Worm (Caenorhabditis elegans) whole organism, young adult: ENCODE data around the gene ugt-6.

Experiments
- B0019.2 ChIP-seq: fragments of 200-800 bp; sonication (Bioruptor generic); conservative IDR thresholded peaks from 2 replicates; pipeline ENCODE4 v1.3.6; 2022; ENCODE audit warnings: missing genetic modification reagents, missing genetic modification characterization, missing compliant biosample characterization
- D2030.7 ChIP-seq: fragments of 200-800 bp; sonication (Bioruptor generic); IDR thresholded peaks from 2 replicates; pipeline ENCODE4 v1.3.6; 2022; ENCODE audit warnings: missing genetic modification reagents, missing genetic modification characterization, missing compliant biosample characterization
- F10E7.11 ChIP-seq: sonication (generic microtip); optimal IDR thresholded peaks from 2 replicates; lab custom pipeline; 2017; ENCODE audit warnings: mild to moderate bottlenecking, missing genetic modification characterization, moderate library complexity, missing compliant biosample characterization
- F33H1.4 ChIP-seq: fragments of 200-800 bp; sonication (Bioruptor generic); IDR thresholded peaks from 2 replicates; pipeline ENCODE4 v1.3.6; 2022; ENCODE audit warnings: missing genetic modification reagents, missing genetic modification characterization, missing compliant biosample characterization
- F52B5.7 ChIP-seq: sonication (generic microtip); optimal IDR thresholded peaks from 2 replicates; lab custom pipeline; 2016; ENCODE audit warnings: mild to moderate bottlenecking, missing genetic modification characterization, missing compliant biosample characterization
- F55B11.4 ChIP-seq: sonication (generic microtip); optimal IDR thresholded peaks from 2 replicates; lab custom pipeline; 2016; ENCODE audit warnings: missing compliant biosample characterization, missing genetic modification characterization, borderline replicate concordance; ENCODE audit not compliant: insufficient read depth
- F57A8.1 ChIP-seq: fragments of 200-800 bp; sonication (Bioruptor generic); optimal IDR thresholded peaks from 2 replicates; lab custom pipeline; 2018; ENCODE audit warnings: mild to moderate bottlenecking, missing genetic modification characterization, moderate library complexity, missing compliant biosample characterization
- K11D2.4 ChIP-seq: fragments of 200-800 bp; sonication (Bioruptor generic); IDR thresholded peaks from 2 replicates; pipeline ENCODE4 v1.3.6; 2022; ENCODE audit warnings: missing genetic modification reagents, missing genetic modification characterization, missing compliant biosample characterization
- K12H6.12 ChIP-seq: fragments of 200-800 bp; sonication (Bioruptor generic); optimal IDR thresholded peaks from 2 replicates; lab custom pipeline; 2018; ENCODE audit warnings: mild to moderate bottlenecking, missing genetic modification characterization, missing compliant biosample characterization
- T07F8.4 ChIP-seq: sonication (generic microtip); optimal IDR thresholded peaks from 2 replicates; lab custom pipeline; 2016; ENCODE audit warnings: mild to moderate bottlenecking, missing genetic modification characterization, moderate library complexity, missing compliant biosample characterization
- Y53F4B.3 ChIP-seq: fragments of 200-800 bp; sonication (Bioruptor generic); IDR thresholded peaks from 2 replicates; pipeline ENCODE4 v1.3.6; 2022; ENCODE audit warnings: missing genetic modification reagents, missing genetic modification characterization, missing compliant biosample characterization
- Y53G8AR.9 ChIP-seq: fragments of 200-800 bp; sonication (Bioruptor generic); conservative IDR thresholded peaks from 2 replicates; pipeline ENCODE4 v1.3.6; 2022; ENCODE audit warnings: missing genetic modification reagents, missing genetic modification characterization, missing compliant biosample characterization
- Y67H2A.10 ChIP-seq: fragments of 200-800 bp; sonication (Bioruptor generic); conservative IDR thresholded peaks from 2 replicates; pipeline ENCODE4 v1.3.6; 2022; ENCODE audit warnings: missing genetic modification reagents, missing genetic modification characterization, missing compliant biosample characterization
- ZK185.1 ChIP-seq: sonication (generic microtip); optimal IDR thresholded peaks from 2 replicates; lab custom pipeline; 2016; ENCODE audit warnings: mild to moderate bottlenecking, missing genetic modification characterization, missing compliant biosample characterization; ENCODE audit not compliant: poor library complexity, severe bottlenecking
- ama-1 ChIP-seq, 3 experiments: fragments of 150-350 bp in 1 of 3; sonication (generic microtip) in 2 of 3; optimal IDR thresholded peaks; 2 replicates each; lab custom pipeline; 2014 to 2018; ENCODE audit warnings: missing biosample characterization in 2 of 3, missing genetic modification characterization in 2 of 3, missing genetic modification reagents in 2 of 3
- atf-7 ChIP-seq: sonication (generic microtip); optimal IDR thresholded peaks from 2 replicates; lab custom pipeline; 2017; ENCODE audit warnings: mild to moderate bottlenecking, missing genetic modification characterization, missing compliant biosample characterization
- attf-3 ChIP-seq: fragments of 200-800 bp; sonication (Bioruptor generic); conservative IDR thresholded peaks from 2 replicates; pipeline ENCODE4 v1.3.6; 2022; ENCODE audit warnings: missing genetic modification reagents, missing genetic modification characterization, missing compliant biosample characterization
- bed-2 ChIP-seq: fragments of 200-800 bp; sonication (Bioruptor generic); IDR thresholded peaks from 2 replicates; pipeline ENCODE4 v1.3.6; 2022; ENCODE audit warnings: missing genetic modification reagents, missing genetic modification characterization, missing compliant biosample characterization
- cebp-1 ChIP-seq, 2 experiments: fragments of 200-800 bp in 1 of 2; sonication (Bioruptor generic) in 1 of 2; sonication (generic microtip) in 1 of 2; IDR thresholded peaks in 1 of 2; optimal IDR thresholded peaks in 1 of 2; 2 replicates each; pipeline versions ENCODE4 v1.3.6 to Lab custom; 2017 to 2022; ENCODE audit warnings: missing compliant biosample characterization in 2 of 2, missing genetic modification characterization in 2 of 2, mild to moderate bottlenecking in 1 of 2, missing genetic modification reagents in 1 of 2, moderate library complexity in 1 of 2
- ceh-27 ChIP-seq: fragments of 200-800 bp; sonication (Bioruptor generic); optimal IDR thresholded peaks from 2 replicates; lab custom pipeline; 2018; ENCODE audit warnings: mild to moderate bottlenecking, missing genetic modification characterization, moderate library complexity, missing compliant biosample characterization
- egl-44 ChIP-seq: fragments of 200-800 bp; sonication (Bioruptor generic); IDR thresholded peaks from 2 replicates; pipeline ENCODE4 v1.3.6; 2022; ENCODE audit warnings: missing genetic modification reagents, missing genetic modification characterization, missing compliant biosample characterization
- egrh-3 ChIP-seq: fragments of 200-800 bp; sonication (Bioruptor generic); IDR thresholded peaks from 2 replicates; pipeline ENCODE4 v1.3.6; 2022; ENCODE audit warnings: missing genetic modification reagents, missing genetic modification characterization, missing compliant biosample characterization
- ets-4 ChIP-seq: fragments of 200-800 bp; sonication (Bioruptor generic); optimal IDR thresholded peaks from 2 replicates; lab custom pipeline; 2018; ENCODE audit warnings: mild to moderate bottlenecking, missing genetic modification characterization, missing compliant biosample characterization
- him-1 ChIP-seq: sonication (generic microtip); optimal IDR thresholded peaks from 2 replicates; lab custom pipeline; 2016; ENCODE audit warnings: missing genotype, missing genetic modification reagents, missing genetic modification characterization, missing compliant biosample characterization
- hlh-26 ChIP-seq: fragments of 200-800 bp; sonication (Bioruptor generic); conservative IDR thresholded peaks from 2 replicates; pipeline ENCODE4 v1.3.6; 2022; ENCODE audit warnings: missing genetic modification reagents, missing genetic modification characterization, missing compliant biosample characterization
- hmg-1.2 ChIP-seq: fragments of 200-800 bp; sonication (Bioruptor generic); IDR thresholded peaks from 2 replicates; pipeline ENCODE4 v1.3.6; 2022; ENCODE audit warnings: missing genetic modification reagents, missing genetic modification characterization, missing compliant biosample characterization
- hrde-1 ChIP-seq: sonication (generic microtip); optimal IDR thresholded peaks from 2 replicates; lab custom pipeline; 2016; ENCODE audit warnings: missing genetic modification characterization, mild to moderate bottlenecking, missing compliant biosample characterization, moderate library complexity, missing genotype, missing genetic modification reagents, borderline replicate concordance
- lag-1 ChIP-seq: fragments of 200-800 bp; sonication (Bioruptor generic); IDR thresholded peaks from 2 replicates; pipeline ENCODE4 v1.3.6; 2022; ENCODE audit warnings: missing genetic modification reagents, missing genetic modification characterization, missing compliant biosample characterization
- let-526 ChIP-seq: fragments of 200-800 bp; sonication (Bioruptor generic); IDR thresholded peaks from 2 replicates; pipeline ENCODE4 v1.3.6; 2022; ENCODE audit warnings: missing genetic modification reagents, missing genetic modification characterization, missing compliant biosample characterization
- let-607 ChIP-seq, 2 experiments: fragments of 200-800 bp in 1 of 2; sonication (Bioruptor generic) in 1 of 2; sonication (generic microtip) in 1 of 2; optimal IDR thresholded peaks; 2 replicates each; lab custom pipeline; 2016 to 2018; ENCODE audit warnings: mild to moderate bottlenecking in 2 of 2, missing compliant biosample characterization in 2 of 2, missing genetic modification characterization in 2 of 2, moderate library complexity in 2 of 2, missing genotype in 1 of 2
- lin-35 ChIP-seq, 3 experiments: fragments of 150-350 bp in 2 of 3; sonication (generic microtip) in 1 of 3; optimal IDR thresholded peaks; 2 replicates each; lab custom pipeline; 2014 to 2018; ENCODE audit warnings: missing biosample characterization in 3 of 3, missing genetic modification characterization in 3 of 3, missing genetic modification reagents in 3 of 3
- lin-40 ChIP-seq: sonication (generic microtip); optimal IDR thresholded peaks from 2 replicates; lab custom pipeline; 2016; ENCODE audit warnings: missing genetic modification characterization, mild to moderate bottlenecking, missing compliant biosample characterization, missing genotype, missing genetic modification reagents
- lin-54 ChIP-seq: fragments of 200-800 bp; sonication (Bioruptor generic); optimal IDR thresholded peaks from 2 replicates; lab custom pipeline; 2018; ENCODE audit warnings: mild to moderate bottlenecking, missing genetic modification characterization, missing compliant biosample characterization
- lsl-1 ChIP-seq: fragments of 200-800 bp; sonication (Bioruptor generic); optimal IDR thresholded peaks from 2 replicates; lab custom pipeline; 2018; ENCODE audit warnings: mild to moderate bottlenecking, missing genetic modification characterization, moderate library complexity, missing compliant biosample characterization
- madf-10 ChIP-seq: sonication (generic microtip); optimal IDR thresholded peaks from 2 replicates; lab custom pipeline; 2016; ENCODE audit warnings: mild to moderate bottlenecking, missing genetic modification characterization, missing compliant biosample characterization
- mel-28 ChIP-seq: sonication (generic microtip); optimal IDR thresholded peaks from 2 replicates; lab custom pipeline; 2016; ENCODE audit warnings: borderline replicate concordance, mild to moderate bottlenecking, missing genetic modification characterization, missing compliant biosample characterization
- mxl-1 ChIP-seq: sonication (generic microtip); optimal IDR thresholded peaks from 2 replicates; lab custom pipeline; 2016; ENCODE audit warnings: missing genetic modification characterization, missing compliant biosample characterization
- nfya-2 ChIP-seq: fragments of 200-800 bp; sonication (Bioruptor generic); IDR thresholded peaks from 2 replicates; pipeline ENCODE4 v1.3.6; 2022; ENCODE audit warnings: missing genetic modification reagents, missing genetic modification characterization, missing compliant biosample characterization
- pha-4 ChIP-seq: fragments of 150-350 bp; sonication (generic microtip); optimal IDR thresholded peaks from 2 replicates; lab custom pipeline; 2014; ENCODE audit warnings: missing biosample characterization, missing genetic modification reagents, missing genetic modification characterization
- snpc-4 ChIP-seq, 5 experiments: fragments of 150-350 bp in 1 of 5; sonication (generic microtip) in 4 of 5; optimal IDR thresholded peaks; 2 replicates each; lab custom pipeline; 2014 to 2018; ENCODE audit warnings: missing genetic modification characterization in 5 of 5, missing biosample characterization in 3 of 5, antibody characterized with exemption in 2 of 5, mild to moderate bottlenecking in 2 of 5, missing compliant biosample characterization in 2 of 5, missing genotype in 2 of 5, moderate library complexity in 2 of 5, missing genetic modification reagents in 1 of 5
- somi-1 ChIP-seq: fragments of 200-800 bp; sonication (Bioruptor generic); optimal IDR thresholded peaks from 2 replicates; lab custom pipeline; 2018; ENCODE audit warnings: mild to moderate bottlenecking, missing genetic modification characterization, missing compliant biosample characterization
- xnd-1 ChIP-seq: sonication (generic microtip); optimal IDR thresholded peaks from 2 replicates; lab custom pipeline; 2016; ENCODE audit warnings: missing genotype, missing genetic modification reagents, missing genetic modification characterization, missing compliant biosample characterization
- zim-3 ChIP-seq: sonication (generic microtip); optimal IDR thresholded peaks from 2 replicates; lab custom pipeline; 2017; ENCODE audit warnings: mild to moderate bottlenecking, missing genetic modification characterization, moderate library complexity, missing compliant biosample characterization
- ztf-18 ChIP-seq: sonication (generic microtip); optimal IDR thresholded peaks from 2 replicates; lab custom pipeline; 2016; ENCODE audit warnings: missing genotype, mild to moderate bottlenecking, missing genetic modification characterization, missing compliant biosample characterization
- ztf-3 ChIP-seq: fragments of 200-800 bp; sonication (Bioruptor generic); optimal IDR thresholded peaks from 2 replicates; lab custom pipeline; 2018; ENCODE audit warnings: mild to moderate bottlenecking, missing genetic modification characterization, missing compliant biosample characterization
- ztf-6 ChIP-seq: fragments of 200-800 bp; sonication (Bioruptor generic); IDR thresholded peaks from 2 replicates; pipeline ENCODE4 v1.3.6; 2022; ENCODE audit warnings: missing genetic modification reagents, missing genetic modification characterization, missing compliant biosample characterization

Gene ugt-6

DNA sequence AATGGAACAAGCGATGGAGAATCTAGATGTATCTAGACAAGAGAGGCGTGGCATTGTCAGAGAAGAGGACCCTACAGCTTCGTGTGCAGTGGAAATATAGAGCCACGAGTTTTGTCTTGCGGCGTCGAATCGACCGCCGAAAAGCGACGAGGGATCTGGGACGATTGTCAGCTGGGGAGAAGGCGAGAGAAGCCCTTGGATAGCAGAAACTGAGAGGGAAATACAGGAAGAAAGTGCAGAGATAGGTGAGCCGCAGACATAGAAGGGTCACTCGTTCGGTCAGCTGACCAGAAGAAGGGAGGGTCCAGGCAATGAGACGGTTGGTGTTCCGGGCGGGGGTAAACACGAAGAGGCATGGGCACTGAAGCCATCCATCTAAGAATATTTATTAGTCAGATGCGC, 16.5 kb upstream of the ugt-6 start (continued):
- no peak for TF ChIP-seq F33H1.4 (GFP tag; lab: Robert Waterston, UW)
- no peak for TF ChIP-seq F57A8.1 (GFP tag; lab: Kevin White, UChicago)
- TF ChIP-seq mel-28 (tag; lab: Kevin White, UChicago): no peak
- peak; percentile 59; the same call in 1 of the 2 replicates for TF ChIP-seq egrh-3 (GFP tag; lab: Robert Waterston, UW)
- TF ChIP-seq lsl-1: no peak
- TF ChIP-seq Y67H2A.10 (GFP tag; lab: Robert Waterston, UW): no peak
- no peak for TF ChIP-seq snpc-4 (GFP tag; optimal IDR thresholded peaks at IDR 0.05; lab: Kevin White, UChicago)
- TF ChIP-seq snpc-4 (tag; optimal IDR thresholded peaks at IDR 0.05; lab: Kevin White, UChicago): peak in 3 of 4 experiments; percentile 10 to 35 (median 16)
- TF ChIP-seq lin-40: peak; percentile 19
- TF ChIP-seq hlh-26 (GFP tag; lab: Robert Waterston, UW): no peak
- TF ChIP-seq F52B5.7 (tag; lab: Kevin White, UChicago): peak; percentile 31
- TF ChIP-seq ama-1 (optimal IDR thresholded peaks at IDR 0.05; lab: Kevin White, UChicago): no peak
- no peak for TF ChIP-seq ama-1 (GFP tag; optimal IDR thresholded peaks at IDR 0.05; lab: Kevin White, UChicago)
- no peak for TF ChIP-seq F10E7.11 (tag; lab: Kevin White, UChicago)
- TF ChIP-seq ztf-3 (GFP tag; lab: Kevin White, UChicago): no peak
- peak in 1 of 3 experiments; percentile 47 for TF ChIP-seq lin-35 (GFP tag; optimal IDR thresholded peaks at IDR 0.05; lab: Kevin White, UChicago)
- TF ChIP-seq Y53F4B.3 (GFP tag; lab: Robert Waterston, UW): no peak
- TF ChIP-seq madf-10 (tag; lab: Kevin White, UChicago): peak; percentile 81
- peak; percentile 4 for TF ChIP-seq lin-54
- TF ChIP-seq Y53G8AR.9 (GFP tag; lab: Robert Waterston, UW): no peak
- TF ChIP-seq K12H6.12 (tag; lab: Kevin White, UChicago): peak; percentile 93
- no peak for TF ChIP-seq ets-4 (GFP tag; lab: Kevin White, UChicago)
- 0 out of 2 replicates have a peak, but pooled peaks have one; percentile 58 for TF ChIP-seq egl-44 (GFP tag; lab: Robert Waterston, UW)
- no peak for TF ChIP-seq him-1
- no peak for TF ChIP-seq D2030.7 (GFP tag; lab: Robert Waterston, UW)
- peak; percentile 58 for TF ChIP-seq K11D2.4 (GFP tag; lab: Robert Waterston, UW)
- peak; percentile 36 for TF ChIP-seq ZK185.1 (tag; lab: Kevin White, UChicago)
- TF ChIP-seq somi-1 (GFP tag; lab: Kevin White, UChicago): peak; percentile 60
- no peak for TF ChIP-seq zim-3 (tag; lab: Kevin White, UChicago)
- no peak for TF ChIP-seq xnd-1 (tag; lab: Kevin White, UChicago)
- TF ChIP-seq ztf-18 (tag; lab: Kevin White, UChicago): peak; percentile 10
- peak; percentile 41 for TF ChIP-seq atf-7 (tag; lab: Kevin White, UChicago)
- TF ChIP-seq let-526 (GFP tag; lab: Robert Waterston, UW): 0 out of 2 replicates have a peak, but pooled peaks have one; percentile 6
- no peak for TF ChIP-seq F55B11.4 (tag; lab: Kevin White, UChicago)
- peak; percentile 73; the same call in 1 of the 2 replicates for TF ChIP-seq hmg-1.2 (GFP tag; lab: Robert Waterston, UW)
- no peak for TF ChIP-seq pha-4 (tag; lab: Kevin White, UChicago)
- TF ChIP-seq ceh-27 (GFP tag; lab: Kevin White, UChicago): peak; percentile 59
- TF ChIP-seq let-607 (tag; optimal IDR thresholded peaks at IDR 0.05; lab: Kevin White, UChicago): no peak

- TF ChIP-seq nfya-2 (GFP tag; lab: Robert Waterston, UW) (no peak), attf-3 (GFP tag; lab: Robert Waterston, UW) (no peak), Y67H2A.10 (GFP tag; lab: Robert Waterston, UW) (no peak), hrde-1 (tag; lab: Kevin White, UChicago) (no peak), B0019.2 (GFP tag; lab: Robert Waterston, UW) (no peak), ztf-6 (no peak), bed-2 (GFP tag; lab: Robert Waterston, UW) (no peak), mxl-1 (tag; lab: Kevin White, UChicago) (no peak), lin-35 (GFP tag; optimal IDR thresholded peaks at IDR 0.05; lab: Kevin White, UChicago) (no peak), T07F8.4 (no peak), cebp-1 (GFP tag; IDR thresholded peaks at IDR 0.05; lab: Robert Waterston, UW) (no peak), cebp-1 (tag; optimal IDR thresholded peaks at IDR 0.05; lab: Kevin White, UChicago) (no peak), lag-1 (GFP tag; lab: Robert Waterston, UW) (no peak)
Observed at ce11 chrV:12814022-12814421, 16.0 kb upstream of the ugt-6 start, which contains the start of gene ZC443.3. Gene ZC443.3, minus strand, starts transcription at chrV:12814122.
